Fruit fly (Drosophila melanogaster) whole organism, embryonic: Measurements from ENCODE around the gene CG33490.

Source experiments
- CG12071 ChIP-seq: fragments of 200-800 bp; sonication (Bioruptor generic); optimal IDR thresholded peaks from 3 replicates; lab custom pipeline; 2018; ENCODE audit warnings: missing biosample characterization, mild to moderate bottlenecking, missing genetic modification characterization
- CG12155 ChIP-seq: fragments of 200-800 bp; sonication (Bioruptor generic); optimal IDR thresholded peaks from 3 replicates; lab custom pipeline; 2016; ENCODE audit warnings: missing biosample characterization, missing genetic modification characterization
- CG14050 ChIP-seq: fragments of 200-800 bp; sonication (Bioruptor generic); IDR thresholded peaks from 3 replicates; pipeline ENCODE4 v1.3.6; 2022; ENCODE audit warnings: missing biosample characterization, missing genetic modification characterization
- CG14441 ChIP-seq: fragments of 200-800 bp; sonication (Bioruptor generic); IDR thresholded peaks from 2 replicates; pipeline ENCODE4 v1.3.6; 2022; ENCODE audit warnings: missing biosample characterization, missing genetic modification characterization
- CG15073 ChIP-seq: fragments of 200-800 bp; sonication (Bioruptor generic); optimal IDR thresholded peaks from 2 replicates; lab custom pipeline; 2016; ENCODE audit warnings: missing biosample characterization, missing genetic modification characterization
- CG1647 ChIP-seq: fragments of 200-800 bp; sonication (Bioruptor generic); optimal IDR thresholded peaks from 3 replicates; lab custom pipeline; 2016; ENCODE audit warnings: missing biosample characterization, missing genetic modification characterization
- CG17328 ChIP-seq: fragments of 200-800 bp; sonication (Bioruptor generic); IDR thresholded peaks from 2 replicates; pipeline ENCODE4 v1.3.6; 2022; ENCODE audit warnings: missing biosample characterization, missing genetic modification characterization
- CG18476 ChIP-seq: fragments of 200-800 bp; sonication (Bioruptor generic); optimal IDR thresholded peaks from 2 replicates; lab custom pipeline; 2016; ENCODE audit warnings: missing biosample characterization, mild to moderate bottlenecking, missing genetic modification characterization
- CG30431 ChIP-seq: fragments of 200-800 bp; sonication (Bioruptor generic); optimal IDR thresholded peaks from 2 replicates; lab custom pipeline; 2017; ENCODE audit warnings: missing biosample characterization, missing genetic modification characterization
- CG3281 ChIP-seq: fragments of 200-800 bp; sonication (Bioruptor generic); optimal IDR thresholded peaks from 3 replicates; lab custom pipeline; 2017; ENCODE audit warnings: missing biosample characterization, mild to moderate bottlenecking, missing genetic modification characterization
- CG4328 ChIP-seq: fragments of 200-800 bp; sonication (Bioruptor generic); optimal IDR thresholded peaks from 3 replicates; lab custom pipeline; 2017; ENCODE audit warnings: missing biosample characterization, missing genetic modification reagents, missing genetic modification characterization
- CG4404 ChIP-seq: fragments of 200-800 bp; sonication (Bioruptor generic); IDR thresholded peaks from 2 replicates; pipeline ENCODE4 v1.3.6; 2022; ENCODE audit warnings: missing biosample characterization, missing genetic modification characterization
- CG4424 ChIP-seq: fragments of 200-800 bp; sonication (Bioruptor generic); optimal IDR thresholded peaks from 3 replicates; lab custom pipeline; 2016; ENCODE audit warnings: missing biosample characterization, missing genetic modification characterization
- CG4617 ChIP-seq: fragments of 200-800 bp; sonication (Bioruptor generic); optimal IDR thresholded peaks from 3 replicates; lab custom pipeline; 2016; ENCODE audit warnings: missing biosample characterization, missing genetic modification characterization, borderline replicate concordance
- CG4707 ChIP-seq: fragments of 200-800 bp; sonication (Bioruptor generic); optimal IDR thresholded peaks from 2 replicates; lab custom pipeline; 2018; ENCODE audit warnings: missing biosample characterization, mild to moderate bottlenecking, missing genetic modification characterization, moderate library complexity
- CG6854 ChIP-seq: fragments of 200-800 bp; sonication (Bioruptor generic); optimal IDR thresholded peaks from 3 replicates; lab custom pipeline; 2017; ENCODE audit warnings: missing biosample characterization, mild to moderate bottlenecking, missing genetic modification characterization
- CG7357 ChIP-seq: fragments of 200-800 bp; sonication (Bioruptor generic); IDR thresholded peaks from 3 replicates; pipeline ENCODE4 v1.3.6; 2022; ENCODE audit warnings: missing biosample characterization, missing genetic modification characterization
- CG8290 ChIP-seq, 3 experiments: fragments of 200-800 bp; sonication (Bioruptor generic); optimal IDR thresholded peaks; 2 replicates each; lab custom pipeline; 2016 to 2019; ENCODE audit warnings: missing biosample characterization in 3 of 3, missing genetic modification characterization in 3 of 3, mild to moderate bottlenecking in 2 of 3, moderate library complexity in 1 of 3
- Camta ChIP-seq: fragments of 200-800 bp; sonication (Bioruptor generic); optimal IDR thresholded peaks from 2 replicates; lab custom pipeline; 2016; ENCODE audit warnings: missing biosample characterization, missing genetic modification characterization
- Dfd ChIP-seq, 2 experiments: fragments of >200 bp; optimal IDR thresholded peaks; 2 replicates each; lab custom pipeline; 2017; ENCODE audit warnings: missing biosample characterization in 2 of 2, missing genetic modification characterization in 2 of 2
- Dip3 ChIP-seq: fragments of 200-800 bp; sonication (Bioruptor generic); optimal IDR thresholded peaks from 3 replicates; lab custom pipeline; 2016; ENCODE audit warnings: missing biosample characterization, missing genetic modification characterization
- Elba2 ChIP-seq: fragments of 200-800 bp; sonication (Bioruptor generic); optimal IDR thresholded peaks from 3 replicates; lab custom pipeline; 2016; ENCODE audit warnings: missing biosample characterization, missing genetic modification characterization
- Fer2 ChIP-seq: fragments of 200-800 bp; sonication (Bioruptor generic); optimal IDR thresholded peaks from 2 replicates; lab custom pipeline; 2018; ENCODE audit warnings: missing biosample characterization, mild to moderate bottlenecking, missing genetic modification characterization, moderate library complexity
- Gug ChIP-seq: fragments of 200-800 bp; sonication (Bioruptor generic); IDR thresholded peaks from 4 replicates; pipeline ENCODE4 v1.3.6; 2022; ENCODE audit warnings: missing biosample characterization, missing genetic modification characterization
- Hmr ChIP-seq: fragments of 200-800 bp; sonication (Bioruptor generic); optimal IDR thresholded peaks from 3 replicates; lab custom pipeline; 2017; ENCODE audit warnings: mild to moderate bottlenecking, missing biosample characterization, missing genetic modification reagents, missing genetic modification characterization
- Jarid2 ChIP-seq: fragments of 200-800 bp; sonication (Bioruptor generic); optimal IDR thresholded peaks from 3 replicates; lab custom pipeline; 2017; ENCODE audit warnings: mild to moderate bottlenecking, missing biosample characterization, missing genetic modification reagents, missing genetic modification characterization
- Lhr ChIP-seq: fragments of 200-800 bp; sonication (Bioruptor generic); optimal IDR thresholded peaks from 3 replicates; lab custom pipeline; 2017; ENCODE audit warnings: mild to moderate bottlenecking, missing biosample characterization, missing genetic modification reagents, missing genetic modification characterization
- MBD-R2 ChIP-seq: fragments of 200-800 bp; sonication (Bioruptor generic); IDR thresholded peaks from 2 replicates; pipeline ENCODE4 v1.3.6; 2022; ENCODE audit warnings: missing biosample characterization, missing genetic modification characterization
- MESR4 ChIP-seq: fragments of 200-800 bp; sonication (Bioruptor generic); optimal IDR thresholded peaks from 2 replicates; lab custom pipeline; 2018; ENCODE audit warnings: missing biosample characterization, mild to moderate bottlenecking, missing genetic modification characterization, moderate library complexity
- MTF-1 ChIP-seq: fragments of 200-800 bp; sonication (Bioruptor generic); optimal IDR thresholded peaks from 2 replicates; lab custom pipeline; 2018; ENCODE audit warnings: missing biosample characterization, mild to moderate bottlenecking, missing genetic modification characterization, borderline replicate concordance
- Meics ChIP-seq: fragments of 200-800 bp; sonication (Bioruptor generic); optimal IDR thresholded peaks from 2 replicates; lab custom pipeline; 2017; ENCODE audit warnings: missing biosample characterization, mild to moderate bottlenecking, missing genetic modification characterization
- Nf-YB ChIP-seq: fragments of 200-800 bp; sonication (Bioruptor generic); optimal IDR thresholded peaks from 3 replicates; lab custom pipeline; 2019; ENCODE audit warnings: missing biosample characterization, mild to moderate bottlenecking, missing genetic modification characterization, moderate library complexity
- Stat92E ChIP-seq, 3 experiments: fragments of >200 bp in 2 of 3; fragments of 200-800 bp in 1 of 3; sonication (Bioruptor generic) in 1 of 3; optimal IDR thresholded peaks; 2 replicates each; lab custom pipeline; 2017 to 2019; ENCODE audit warnings: missing biosample characterization in 3 of 3, missing genetic modification characterization in 3 of 3, mild to moderate bottlenecking in 1 of 3, moderate library complexity in 1 of 3
- bsh ChIP-seq, 2 experiments: fragments of 200-800 bp; sonication (Bioruptor generic); optimal IDR thresholded peaks; 2 replicates each; lab custom pipeline; 2017 to 2018; ENCODE audit warnings: mild to moderate bottlenecking in 2 of 2, missing biosample characterization in 2 of 2, missing genetic modification characterization in 2 of 2, moderate library complexity in 1 of 2
- cg ChIP-seq: fragments of 200-800 bp; sonication (Bioruptor generic); optimal IDR thresholded peaks from 3 replicates; lab custom pipeline; 2019; ENCODE audit warnings: missing biosample characterization, mild to moderate bottlenecking, missing genetic modification characterization, moderate library complexity
- crol ChIP-seq: fragments of 200-800 bp; sonication (Bioruptor generic); IDR thresholded peaks from 2 replicates; pipeline ENCODE4 v1.3.6; 2022; ENCODE audit warnings: missing biosample characterization, missing genetic modification characterization
- fd3F ChIP-seq: fragments of 200-800 bp; sonication (Bioruptor generic); optimal IDR thresholded peaks from 2 replicates; lab custom pipeline; 2018; ENCODE audit warnings: missing biosample characterization, mild to moderate bottlenecking, missing genetic modification characterization, moderate library complexity
- fd96Cb ChIP-seq: fragments of 200-800 bp; sonication (Bioruptor generic); optimal IDR thresholded peaks from 2 replicates; lab custom pipeline; 2018; ENCODE audit warnings: missing biosample characterization, mild to moderate bottlenecking, missing genetic modification characterization, moderate library complexity
- gcm ChIP-seq: fragments of 200-800 bp; sonication (Bioruptor generic); optimal IDR thresholded peaks from 2 replicates; lab custom pipeline; 2019; ENCODE audit warnings: missing biosample characterization, mild to moderate bottlenecking, missing genetic modification characterization, moderate library complexity
- ham ChIP-seq: fragments of 200-800 bp; sonication (Bioruptor generic); IDR thresholded peaks from 2 replicates; pipeline ENCODE4 v1.3.6; 2022; ENCODE audit warnings: missing biosample characterization, missing genetic modification characterization
- kay ChIP-seq: fragments of 200-800 bp; sonication (Bioruptor generic); optimal IDR thresholded peaks from 2 replicates; lab custom pipeline; 2016; ENCODE audit warnings: missing biosample characterization, missing genetic modification characterization
- lab ChIP-seq: fragments of 200-800 bp; sonication (Bioruptor generic); optimal IDR thresholded peaks from 3 replicates; lab custom pipeline; 2017; ENCODE audit warnings: missing biosample characterization, missing genetic modification characterization, mild to moderate bottlenecking, moderate library complexity, missing genetic modification reagents
- oc ChIP-seq: fragments of 200-800 bp; sonication (Bioruptor generic); optimal IDR thresholded peaks from 2 replicates; lab custom pipeline; 2018; ENCODE audit warnings: missing biosample characterization, mild to moderate bottlenecking, missing genetic modification characterization, moderate library complexity
- pho ChIP-seq: fragments of 200-800 bp; sonication (Bioruptor generic); optimal IDR thresholded peaks from 2 replicates; lab custom pipeline; 2016; ENCODE audit warnings: missing biosample characterization, missing genetic modification characterization
- rib ChIP-seq: fragments of 200-800 bp; sonication (Bioruptor generic); IDR thresholded peaks from 2 replicates; pipeline ENCODE4 v1.3.6; 2022; ENCODE audit warnings: missing biosample characterization, missing genetic modification characterization
- row ChIP-seq: fragments of 200-800 bp; sonication (Bioruptor generic); IDR thresholded peaks from 3 replicates; pipeline ENCODE4 v1.3.6; 2022; ENCODE audit warnings: missing biosample characterization, missing genetic modification characterization
- sqz ChIP-seq: fragments of 200-800 bp; sonication (Bioruptor generic); optimal IDR thresholded peaks from 3 replicates; lab custom pipeline; 2018; ENCODE audit warnings: missing biosample characterization, mild to moderate bottlenecking, missing genetic modification characterization
- sug ChIP-seq: fragments of 200-800 bp; optimal IDR thresholded peaks from 2 replicates; lab custom pipeline; 2019; ENCODE audit warnings: missing biosample characterization, mild to moderate bottlenecking, missing genetic modification characterization, moderate library complexity
- zfh1 ChIP-seq: fragments of 200-800 bp; sonication (Bioruptor generic); IDR thresholded peaks from 3 replicates; pipeline ENCODE4 v1.3.6; 2022; ENCODE audit warnings: missing biosample characterization, missing genetic modification characterization

CG33490 gene

DNA sequence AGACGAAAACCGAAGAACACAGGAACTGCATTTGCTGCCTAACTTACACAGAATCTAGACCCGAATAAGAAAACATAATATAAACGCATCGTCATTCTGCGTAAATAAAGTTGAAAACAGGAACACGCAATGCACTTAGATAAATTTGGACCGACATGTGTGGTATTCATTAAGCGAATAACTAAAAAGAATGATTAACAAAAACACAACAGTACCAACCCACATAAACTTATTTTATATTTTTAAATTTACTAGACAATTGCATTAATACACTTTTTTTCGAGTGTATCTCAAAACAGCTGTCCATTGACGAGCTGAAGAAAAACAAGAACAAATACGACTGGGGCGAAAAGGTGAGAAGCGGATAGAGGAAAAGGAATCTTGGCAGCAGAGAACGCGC is 20.1 kb downstream of the CG33490 start (continued):
- peak; percentile 80 for TF ChIP-seq CG4424
- peak; percentile 82 for TF ChIP-seq Camta
- TF ChIP-seq CG30431 (GFP tag; lab: Kevin White, UChicago) = peak; percentile 80
- TF ChIP-seq row (GFP tag; lab: Robert Waterston, UW) = peak; percentile 79
- peak; percentile 23 for TF ChIP-seq MESR4 (GFP tag; lab: Kevin White, UChicago)
- peak; percentile 77 for TF ChIP-seq Nf-YB (GFP tag; lab: Kevin White, UChicago)
- peak; percentile 50 for TF ChIP-seq CG3281 (GFP tag; lab: Kevin White, UChicago)
- no peak for TF ChIP-seq cg (GFP tag; lab: Kevin White, UChicago)
- no peak for TF ChIP-seq CG14050 (GFP tag; lab: Robert Waterston, UW)
- TF ChIP-seq MBD-R2 (GFP tag; lab: Robert Waterston, UW) = 0 out of 2 replicates have a peak, but pooled peaks have one; percentile 9
- peak; percentile 41 for TF ChIP-seq Hmr
- TF ChIP-seq zfh1 (GFP tag; lab: Robert Waterston, UW) = peak; percentile 94
- peak; percentile 68 for TF ChIP-seq CG14441 (GFP tag; lab: Robert Waterston, UW)
- TF ChIP-seq sqz (GFP tag; lab: Kevin White, UChicago) = peak; percentile 69
- peak; percentile 67 for TF ChIP-seq CG4707 (GFP tag; lab: Kevin White, UChicago)
- TF ChIP-seq Jarid2 (GFP tag; lab: Kevin White, UChicago) = no peak
- TF ChIP-seq lab = peak; percentile 71
- TF ChIP-seq Meics = peak; percentile 51
- peak; percentile 63; the same call in 3 of the 4 replicates for TF ChIP-seq Gug (GFP tag; lab: Robert Waterston, UW)
- TF ChIP-seq MTF-1 (GFP tag; lab: Kevin White, UChicago) = peak; percentile 83
- TF ChIP-seq CG15073 (GFP tag; lab: Kevin White, UChicago) = no peak
- TF ChIP-seq CG6854 (GFP tag; lab: Kevin White, UChicago) = peak; percentile 11
- TF ChIP-seq CG18476 (GFP tag; lab: Kevin White, UChicago) = peak; percentile 84
- peak; percentile 91 for TF ChIP-seq fd96Cb
- TF ChIP-seq kay (GFP tag; lab: Kevin White, UChicago) = peak; percentile 48
- peak in 1 of 2 experiments; percentile 94 for TF ChIP-seq bsh (GFP tag; optimal IDR thresholded peaks at IDR 0.05; lab: Kevin White, UChicago)
- peak; percentile 29 for TF ChIP-seq CG12071
- TF ChIP-seq CG7357 (GFP tag; lab: Robert Waterston, UW) = peak; percentile 67; the same call in 2 of the 3 replicates
- TF ChIP-seq Lhr (GFP tag; lab: Kevin White, UChicago) = peak; percentile 75
- TF ChIP-seq CG17328 (GFP tag; lab: Robert Waterston, UW) = peak; percentile 83
- TF ChIP-seq CG12155 (GFP tag; lab: Kevin White, UChicago) = peak; percentile 75
- TF ChIP-seq CG1647 = peak; percentile 39
- no peak for TF ChIP-seq Fer2 (tag; lab: Kevin White, UChicago)
- no peak for TF ChIP-seq ham (GFP tag; lab: Robert Waterston, UW)
- peak; percentile 11 for TF ChIP-seq sug (tag; lab: Kevin White, UChicago)
- TF ChIP-seq crol (GFP tag; lab: Robert Waterston, UW) = no peak
- TF ChIP-seq Elba2 = peak; percentile 59
- no peak for TF ChIP-seq rib (GFP tag; lab: Robert Waterston, UW)
- no peak for TF ChIP-seq Dfd (GFP tag; optimal IDR thresholded peaks at IDR 0.05; lab: Kevin White, UChicago)
- TF ChIP-seq pho (GFP tag; lab: Kevin White, UChicago) = no peak
- peak in 1 of 3 experiments; percentile 94 for TF ChIP-seq Stat92E (GFP tag; optimal IDR thresholded peaks at IDR 0.05; lab: Kevin White, UChicago)
- peak; percentile 60 for TF ChIP-seq CG4617
- no peak for TF ChIP-seq fd3F (GFP tag; lab: Kevin White, UChicago)
- no peak for TF ChIP-seq Dip3
- peak; percentile 80 for TF ChIP-seq oc (tag; lab: Kevin White, UChicago)
- no peak for TF ChIP-seq CG4328 (GFP tag; lab: Kevin White, UChicago)
- TF ChIP-seq CG8290 (GFP tag; optimal IDR thresholded peaks at IDR 0.05; lab: Kevin White, UChicago) = peak; percentile 87
- peak; percentile 48 to 67 for TF ChIP-seq CG8290 (tag; optimal IDR thresholded peaks at IDR 0.05; lab: Kevin White, UChicago)
- TF ChIP-seq CG4404 (GFP tag; lab: Robert Waterston, UW) = peak; percentile 90
- peak; percentile 87 for TF ChIP-seq gcm
